Fruit fly (Drosophila melanogaster) whole organism, embryonic: ENCODE measurements around the gene dpp.

Experiments
- Ada2b ChIP-seq: fragments of 200-800 bp; sonication (Bioruptor generic); IDR thresholded peaks from 2 replicates; pipeline ENCODE4 v1.3.6; 2022; ENCODE audit warnings: missing biosample characterization, missing genetic modification characterization
- Aef1 ChIP-seq: fragments of 200-800 bp; sonication (Bioruptor generic); IDR thresholded peaks from 3 replicates; pipeline ENCODE4 v1.3.6; 2022; ENCODE audit warnings: missing biosample characterization, missing genetic modification characterization
- CG10147 ChIP-seq: fragments of 200-800 bp; sonication (Bioruptor generic); optimal IDR thresholded peaks from 2 replicates; lab custom pipeline; 2019; ENCODE audit warnings: missing biosample characterization, mild to moderate bottlenecking, missing genetic modification characterization, moderate library complexity
- CG10321 ChIP-seq: fragments of 200-800 bp; sonication (Bioruptor generic); IDR thresholded peaks from 2 replicates; pipeline ENCODE4 v1.3.6; 2022; ENCODE audit warnings: missing biosample characterization, missing genetic modification characterization
- CG11723 ChIP-seq: fragments of 200-800 bp; sonication (Bioruptor generic); optimal IDR thresholded peaks from 2 replicates; lab custom pipeline; 2017; ENCODE audit warnings: missing biosample characterization, mild to moderate bottlenecking, missing genetic modification characterization
- CG12155 ChIP-seq: fragments of 200-800 bp; sonication (Bioruptor generic); optimal IDR thresholded peaks from 3 replicates; lab custom pipeline; 2016; ENCODE audit warnings: missing biosample characterization, missing genetic modification characterization
- CG12769 ChIP-seq: fragments of 200-800 bp; sonication (Bioruptor generic); optimal IDR thresholded peaks from 2 replicates; lab custom pipeline; 2019; ENCODE audit warnings: missing biosample characterization, mild to moderate bottlenecking, missing genetic modification characterization, moderate library complexity
- CG13123 ChIP-seq: fragments of 200-800 bp; sonication (Bioruptor generic); optimal IDR thresholded peaks from 2 replicates; lab custom pipeline; 2016; ENCODE audit warnings: missing biosample characterization, missing genetic modification characterization
- CG13624 ChIP-seq: fragments of 200-800 bp; sonication (Bioruptor generic); optimal IDR thresholded peaks from 2 replicates; lab custom pipeline; 2016; ENCODE audit warnings: missing biosample characterization, missing genetic modification characterization
- CG14710 ChIP-seq: fragments of 200-800 bp; sonication (Bioruptor generic); optimal IDR thresholded peaks from 3 replicates; lab custom pipeline; 2019; ENCODE audit warnings: missing biosample characterization, mild to moderate bottlenecking, missing genetic modification characterization, moderate library complexity
- CG15011 ChIP-seq: fragments of 200-800 bp; sonication (Bioruptor generic); optimal IDR thresholded peaks from 3 replicates; lab custom pipeline; 2018; ENCODE audit warnings: missing biosample characterization, mild to moderate bottlenecking, missing genetic modification characterization
- CG2116 ChIP-seq: fragments of 200-800 bp; sonication (Bioruptor generic); optimal IDR thresholded peaks from 3 replicates; lab custom pipeline; 2018; ENCODE audit warnings: missing biosample characterization, mild to moderate bottlenecking, missing genetic modification characterization
- CG3163 ChIP-seq: fragments of 200-800 bp; sonication (Bioruptor generic); optimal IDR thresholded peaks from 3 replicates; lab custom pipeline; 2016; ENCODE audit warnings: missing biosample characterization, missing genetic modification characterization
- CG32767 ChIP-seq: fragments of 200-800 bp; sonication (Bioruptor generic); IDR thresholded peaks from 2 replicates; pipeline ENCODE4 v1.3.6; 2022; ENCODE audit warnings: missing biosample characterization, missing genetic modification characterization
- CG33213 ChIP-seq: fragments of 200-800 bp; sonication (Bioruptor generic); optimal IDR thresholded peaks from 3 replicates; lab custom pipeline; 2016; ENCODE audit warnings: missing biosample characterization, missing genetic modification characterization
- CG34224 ChIP-seq: fragments of 200-800 bp; sonication (Bioruptor generic); IDR thresholded peaks from 3 replicates; pipeline ENCODE4 v1.3.6; 2022; ENCODE audit warnings: missing biosample characterization, missing genetic modification characterization; ENCODE audit not compliant: partially characterized antibody
- CG34422 ChIP-seq: fragments of 200-800 bp; sonication (Bioruptor generic); IDR thresholded peaks from 3 replicates; pipeline ENCODE4 v1.3.6; 2022; ENCODE audit warnings: missing biosample characterization, missing genetic modification characterization
- CG4424 ChIP-seq: fragments of 200-800 bp; sonication (Bioruptor generic); optimal IDR thresholded peaks from 3 replicates; lab custom pipeline; 2016; ENCODE audit warnings: missing biosample characterization, missing genetic modification characterization
- CG6683 ChIP-seq: fragments of 200-800 bp; sonication (Bioruptor generic); optimal IDR thresholded peaks from 2 replicates; lab custom pipeline; 2017; ENCODE audit warnings: missing biosample characterization, mild to moderate bottlenecking, missing genetic modification characterization, missing genetic modification reagents
- CG7372 ChIP-seq: fragments of 200-800 bp; sonication (Bioruptor generic); IDR thresholded peaks from 2 replicates; pipeline ENCODE4 v1.3.6; 2022; ENCODE audit warnings: missing biosample characterization, missing genetic modification characterization
- CHES-1-like ChIP-seq: fragments of 200-800 bp; sonication (Bioruptor generic); optimal IDR thresholded peaks from 2 replicates; lab custom pipeline; 2016; ENCODE audit warnings: missing biosample characterization, missing genetic modification characterization
- Chrac-16 ChIP-seq: fragments of 200-800 bp; sonication (Bioruptor generic); optimal IDR thresholded peaks from 3 replicates; lab custom pipeline; 2016; ENCODE audit warnings: missing biosample characterization, missing genetic modification characterization
- Deaf1 ChIP-seq: fragments of 200-800 bp; optimal IDR thresholded peaks from 3 replicates; lab custom pipeline; 2019; ENCODE audit warnings: missing biosample characterization, mild to moderate bottlenecking, missing genetic modification characterization, moderate library complexity
- Ets97D ChIP-seq: fragments of 200-800 bp; sonication (Bioruptor generic); optimal IDR thresholded peaks from 3 replicates; lab custom pipeline; 2016; ENCODE audit warnings: missing biosample characterization, missing genetic modification characterization
- Gsc ChIP-seq: fragments of 200-800 bp; sonication (Bioruptor generic); IDR thresholded peaks from 2 replicates; pipeline ENCODE4 v1.3.6; 2022; ENCODE audit warnings: missing biosample characterization, missing genetic modification characterization
- HmgD ChIP-seq: fragments of 200-800 bp; sonication (Bioruptor generic); optimal IDR thresholded peaks from 3 replicates; lab custom pipeline; 2016; ENCODE audit warnings: missing biosample characterization, missing genetic modification characterization
- Hr51 ChIP-seq, 2 experiments: fragments of 200-800 bp; sonication (Bioruptor generic); optimal IDR thresholded peaks; 2 replicates in 1 of 2; 3 replicates in 1 of 2; lab custom pipeline; 2016 to 2018; ENCODE audit warnings: missing biosample characterization in 2 of 2, missing genetic modification characterization in 2 of 2, mild to moderate bottlenecking in 1 of 2, moderate library complexity in 1 of 2
- Jarid2 ChIP-seq: fragments of 200-800 bp; sonication (Bioruptor generic); optimal IDR thresholded peaks from 3 replicates; lab custom pipeline; 2017; ENCODE audit warnings: mild to moderate bottlenecking, missing biosample characterization, missing genetic modification reagents, missing genetic modification characterization
- Max ChIP-seq: fragments of 200-800 bp; sonication (Bioruptor generic); optimal IDR thresholded peaks from 2 replicates; lab custom pipeline; 2016; ENCODE audit warnings: missing biosample characterization, mild to moderate bottlenecking, missing genetic modification characterization
- Nf-YC ChIP-seq: fragments of 200-800 bp; optimal IDR thresholded peaks from 3 replicates; lab custom pipeline; 2019; ENCODE audit warnings: missing biosample characterization, mild to moderate bottlenecking, missing genetic modification characterization, moderate library complexity
- Trl ChIP-seq, 3 experiments: fragments of >200 bp in 2 of 3; fragments of 200-800 bp in 1 of 3; sonication (Bioruptor generic) in 1 of 3; optimal IDR thresholded peaks; 2 replicates in 1 of 3; 3 replicates in 2 of 3; lab custom pipeline; 2016 to 2017; ENCODE audit warnings: missing biosample characterization in 1 of 3, missing genetic modification characterization in 1 of 3
- ab ChIP-seq: fragments of 200-800 bp; sonication (Bioruptor generic); optimal IDR thresholded peaks from 2 replicates; lab custom pipeline; 2016; ENCODE audit warnings: missing biosample characterization, missing genetic modification characterization
- bowl ChIP-seq: fragments of 200-800 bp; sonication (Bioruptor generic); IDR thresholded peaks from 2 replicates; pipeline ENCODE4 v1.3.6; 2022; ENCODE audit warnings: missing biosample characterization, missing genetic modification characterization
- da ChIP-seq: fragments of 200-800 bp; sonication (Bioruptor generic); optimal IDR thresholded peaks from 2 replicates; lab custom pipeline; 2016; ENCODE audit warnings: missing biosample characterization, missing genetic modification characterization
- dati ChIP-seq: fragments of 200-800 bp; sonication (Bioruptor generic); IDR thresholded peaks from 2 replicates; pipeline ENCODE4 v1.3.6; 2022; ENCODE audit warnings: missing biosample characterization, missing genetic modification characterization
- esg ChIP-seq: fragments of 200-800 bp; sonication (Bioruptor generic); conservative IDR thresholded peaks from 2 replicates; pipeline ENCODE4 v1.3.6; 2022; ENCODE audit warnings: missing biosample characterization, missing genetic modification characterization
- ewg ChIP-seq: fragments of 200-800 bp; sonication (Bioruptor generic); optimal IDR thresholded peaks from 3 replicates; lab custom pipeline; 2017; ENCODE audit warnings: mild to moderate bottlenecking, missing biosample characterization, missing genetic modification reagents, missing genetic modification characterization
- mirr ChIP-seq: fragments of 200-800 bp; sonication (Bioruptor generic); optimal IDR thresholded peaks from 3 replicates; lab custom pipeline; 2018; ENCODE audit warnings: missing biosample characterization, mild to moderate bottlenecking, missing genetic modification characterization
- nerfin-2 ChIP-seq: fragments of 200-800 bp; sonication (Bioruptor generic); IDR thresholded peaks from 2 replicates; pipeline ENCODE4 v1.3.6; 2022; ENCODE audit warnings: missing biosample characterization, missing genetic modification characterization; ENCODE audit not compliant: partially characterized antibody
- pb ChIP-seq: fragments of 200-800 bp; sonication (Bioruptor generic); optimal IDR thresholded peaks from 3 replicates; lab custom pipeline; 2016; ENCODE audit warnings: missing biosample characterization, missing genetic modification characterization
- pho ChIP-seq: fragments of 200-800 bp; sonication (Bioruptor generic); optimal IDR thresholded peaks from 2 replicates; lab custom pipeline; 2016; ENCODE audit warnings: missing biosample characterization, missing genetic modification characterization
- pros ChIP-seq: fragments of 200-800 bp; sonication (Bioruptor generic); optimal IDR thresholded peaks from 3 replicates; lab custom pipeline; 2019; ENCODE audit warnings: missing biosample characterization, mild to moderate bottlenecking, missing genetic modification characterization, moderate library complexity
- repo ChIP-seq: fragments of 200-800 bp; sonication (Bioruptor generic); optimal IDR thresholded peaks from 2 replicates; lab custom pipeline; 2016; ENCODE audit warnings: missing biosample characterization, missing genetic modification characterization
- row ChIP-seq: fragments of 200-800 bp; sonication (Bioruptor generic); IDR thresholded peaks from 3 replicates; pipeline ENCODE4 v1.3.6; 2022; ENCODE audit warnings: missing biosample characterization, missing genetic modification characterization
- run ChIP-seq: fragments of 200-800 bp; sonication (Bioruptor generic); optimal IDR thresholded peaks from 3 replicates; lab custom pipeline; 2018; ENCODE audit warnings: missing biosample characterization, mild to moderate bottlenecking, missing genetic modification characterization
- salm ChIP-seq: fragments of 200-800 bp; sonication (Bioruptor generic); optimal IDR thresholded peaks from 2 replicates; lab custom pipeline; 2018; ENCODE audit warnings: missing biosample characterization, mild to moderate bottlenecking, missing genetic modification characterization
- sisA ChIP-seq: fragments of 200-800 bp; sonication (Bioruptor generic); IDR thresholded peaks from 2 replicates; pipeline ENCODE4 v1.3.6; 2022; ENCODE audit warnings: missing biosample characterization, missing genetic modification characterization
- slbo ChIP-seq: fragments of 200-800 bp; sonication (Bioruptor generic); IDR thresholded peaks from 2 replicates; pipeline ENCODE4 v1.3.6; 2022; ENCODE audit warnings: missing biosample characterization, missing genetic modification characterization
- sqz ChIP-seq: fragments of 200-800 bp; sonication (Bioruptor generic); optimal IDR thresholded peaks from 3 replicates; lab custom pipeline; 2018; ENCODE audit warnings: missing biosample characterization, mild to moderate bottlenecking, missing genetic modification characterization
- tap ChIP-seq: fragments of 200-800 bp; optimal IDR thresholded peaks from 3 replicates; lab custom pipeline; 2019; ENCODE audit warnings: missing biosample characterization, mild to moderate bottlenecking, missing genetic modification characterization, moderate library complexity
- zfh1 ChIP-seq: fragments of 200-800 bp; sonication (Bioruptor generic); IDR thresholded peaks from 3 replicates; pipeline ENCODE4 v1.3.6; 2022; ENCODE audit warnings: missing biosample characterization, missing genetic modification characterization

Gene dpp

dm6 chr2L:2494515-2495098 lies 66.4 kb downstream of the dpp start (continued):
- TF ChIP-seq CG34422 (GFP tag; lab: Robert Waterston, UW) (no peak), CG34224 (GFP tag; lab: Robert Waterston, UW) (no peak), CG14710 (tag; lab: Kevin White, UChicago) (peak; percentile 11), Trl (optimal IDR thresholded peaks at IDR 0.05; lab: Kevin White, UChicago) (peak in 1 of 2 experiments; percentile 3), Trl (GFP tag; optimal IDR thresholded peaks at IDR 0.05; lab: Kevin White, UChicago) (peak; percentile 62), zfh1 (GFP tag; lab: Robert Waterston, UW) (no peak), run (tag; lab: Kevin White, UChicago) (no peak), pho (GFP tag; lab: Kevin White, UChicago) (no peak), ab (GFP tag; lab: Kevin White, UChicago) (no peak), Deaf1 (tag; lab: Kevin White, UChicago) (no peak), sisA (GFP tag; lab: Robert Waterston, UW) (peak; percentile 30; the same call in 1 of the 2 replicates), CG13624 (GFP tag; lab: Kevin White, UChicago) (no peak), CG2116 (peak; percentile 23), CG3163 (GFP tag; lab: Kevin White, UChicago) (peak; percentile 22), Hr51 (GFP tag; optimal IDR thresholded peaks at IDR 0.05; lab: Kevin White, UChicago) (no peak), Ada2b (GFP tag; lab: Robert Waterston, UW) (no peak), da (GFP tag; lab: Kevin White, UChicago) (no peak), CG10147 (GFP tag; lab: Kevin White, UChicago) (peak; percentile 34), HmgD (no peak), dati (GFP tag; lab: Robert Waterston, UW) (no peak), pb (GFP tag; lab: Kevin White, UChicago) (no peak), Jarid2 (GFP tag; lab: Kevin White, UChicago) (peak; percentile 14), CG6683 (GFP tag; lab: Kevin White, UChicago) (no peak), CG10321 (GFP tag; lab: Robert Waterston, UW) (no peak), esg (GFP tag; lab: Robert Waterston, UW) (no peak), CG11723 (GFP tag; lab: Kevin White, UChicago) (peak; percentile 19), Chrac-16 (GFP tag; lab: Kevin White, UChicago) (no peak), CG4424 (GFP tag; lab: Kevin White, UChicago) (peak; percentile 13), CHES-1-like (GFP tag; lab: Kevin White, UChicago) (no peak), repo (GFP tag; lab: Kevin White, UChicago) (peak; percentile 20), Ets97D (GFP tag; lab: Kevin White, UChicago) (no peak), CG32767 (GFP tag; lab: Robert Waterston, UW) (no peak), Nf-YC (tag; lab: Kevin White, UChicago) (no peak), Max (GFP tag; lab: Kevin White, UChicago) (peak; percentile 23), row (no peak), nerfin-2 (GFP tag; lab: Robert Waterston, UW) (no peak), CG12769 (tag; lab: Kevin White, UChicago) (no peak), salm (tag; lab: Kevin White, UChicago) (no peak), ewg (GFP tag; lab: Kevin White, UChicago) (no peak), CG7372 (no peak), CG12155 (GFP tag; lab: Kevin White, UChicago) (no peak), slbo (GFP tag; lab: Robert Waterston, UW) (no peak), pros (no peak), CG15011 (GFP tag; lab: Kevin White, UChicago) (no peak), CG33213 (GFP tag; lab: Kevin White, UChicago) (no peak), sqz (no peak), CG13123 (GFP tag; lab: Kevin White, UChicago) (peak; percentile 20), Gsc (no peak), mirr (no peak), Aef1 (no peak), bowl (no peak), tap (no peak)
